Fruit fly (Drosophila melanogaster): ENCODE data around the gene eIF3e.

The eIF3e gene

DNA sequence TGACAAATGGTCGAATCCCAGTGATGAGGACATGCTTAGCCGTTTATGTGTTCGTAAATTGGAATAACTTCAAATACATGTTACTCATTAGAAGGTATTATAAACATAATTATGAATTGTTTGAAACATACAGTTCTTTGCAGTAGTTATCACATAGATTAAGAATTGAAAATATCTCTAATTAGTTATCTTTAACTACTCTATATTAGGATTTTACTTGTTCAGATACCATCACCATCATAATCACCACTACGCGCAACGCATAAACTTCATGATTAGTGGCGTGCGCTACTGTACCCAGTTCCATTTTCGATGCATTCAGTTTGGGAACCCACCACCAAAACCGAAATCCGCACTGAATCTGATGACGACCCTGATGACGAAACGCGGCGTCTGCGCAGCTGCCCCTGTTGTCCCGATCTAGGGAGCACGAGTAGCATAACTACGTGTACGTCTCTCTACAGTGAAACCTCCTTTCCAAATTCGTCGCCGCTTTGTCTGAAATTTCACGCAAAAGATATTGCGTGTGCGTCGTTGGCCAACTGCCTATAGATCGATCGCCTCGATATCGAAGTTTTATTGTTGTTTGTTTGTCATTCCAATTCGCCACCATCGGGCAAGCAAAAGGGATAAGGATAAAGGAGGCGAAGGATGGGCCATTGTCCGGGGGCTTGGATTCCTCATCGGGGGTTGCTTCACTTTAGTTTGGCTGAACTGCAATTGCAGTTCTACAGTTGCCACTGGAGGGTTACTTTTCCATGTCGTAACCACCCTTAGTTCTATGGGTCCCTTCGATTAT, 42.6 kb downstream of the eIF3e start (continued):
- TF ChIP-seq grau (tag; optimal IDR thresholded peaks at IDR 0.05), result peak; percentile 94
- peak; percentile 22 for TF ChIP-seq Sox100B (GFP tag; optimal IDR thresholded peaks at IDR 0.05)
- TF ChIP-seq CG4424 (GFP tag; optimal IDR thresholded peaks at IDR 0.05), result peak; percentile 25
- TF ChIP-seq CG10959 (GFP tag; IDR thresholded peaks at IDR 0.05), result 0 out of 2 replicates have a peak, but pooled peaks have one; percentile 23
- TF ChIP-seq CG2678 (tag; optimal IDR thresholded peaks at IDR 0.05), result peak; percentile 36
- TF ChIP-seq CG2889 (GFP tag; IDR thresholded peaks at IDR 0.05), result no peak
- peak; percentile 19 for TF ChIP-seq nerfin-1 (tag; optimal IDR thresholded peaks at IDR 0.05)
- TF ChIP-seq fd96Cb (tag; optimal IDR thresholded peaks at IDR 0.05), result peak; percentile 13
- no peak for TF ChIP-seq bigmax (GFP tag; optimal IDR thresholded peaks at IDR 0.05)
- no peak for TF ChIP-seq tgo (GFP tag; IDR thresholded peaks at IDR 0.05)
- peak; percentile 56 for TF ChIP-seq HLHmδ (GFP tag; optimal IDR thresholded peaks at IDR 0.05)
- 0 out of 3 replicates have a peak, but pooled peaks have one; percentile 37 for TF ChIP-seq CG17361 (GFP tag; IDR thresholded peaks at IDR 0.05)
- peak; percentile 26 for TF ChIP-seq gem (tag; optimal IDR thresholded peaks at IDR 0.05)
- peak; percentile 63 for TF ChIP-seq CG9727 (GFP tag; optimal IDR thresholded peaks at IDR 0.05)
- peak; percentile 72 for TF ChIP-seq CG18262 (tag; optimal IDR thresholded peaks at IDR 0.05)
- no peak for TF ChIP-seq CG6254 (GFP tag; optimal IDR thresholded peaks at IDR 0.05)
- no peak for TF ChIP-seq CG6654 (GFP tag; optimal IDR thresholded peaks at IDR 0.05)
- no peak for TF ChIP-seq pho (GFP tag; optimal IDR thresholded peaks at IDR 0.05)
- TF ChIP-seq slou (GFP tag; optimal IDR thresholded peaks at IDR 0.05), result no peak
- no peak for TF ChIP-seq HLH54F (GFP tag; optimal IDR thresholded peaks at IDR 0.05)
- peak; percentile 51 for TF ChIP-seq Blimp-1 (GFP tag; optimal IDR thresholded peaks at IDR 0.05)
- peak; percentile 94 for TF ChIP-seq sens (GFP tag)
- no peak for TF ChIP-seq sisA (GFP tag; IDR thresholded peaks at IDR 0.05)
- no peak for TF ChIP-seq mirr (GFP tag; optimal IDR thresholded peaks at IDR 0.05)
- peak; percentile 66 for TF ChIP-seq Xrp1 (GFP tag; IDR thresholded peaks at IDR 0.05)

DNA sequence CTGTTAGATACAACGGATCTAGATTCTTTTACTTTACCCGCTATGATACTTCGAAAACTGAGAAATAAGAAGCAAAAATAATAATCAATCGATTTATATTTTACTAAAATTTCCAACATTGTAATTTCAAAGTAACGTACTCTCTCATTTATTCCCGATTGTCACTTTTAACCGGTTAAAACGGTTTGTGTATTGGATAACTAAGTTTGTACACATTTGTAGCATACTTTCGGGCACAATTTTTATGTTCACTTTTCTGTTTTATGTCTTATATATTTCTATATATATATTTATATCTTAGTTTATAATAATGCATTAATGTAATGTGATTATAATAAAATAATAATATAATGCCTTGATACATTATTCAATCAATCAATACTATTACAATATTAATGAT, 45.1 kb downstream of the eIF3e start:
- peak; percentile 51 for TF ChIP-seq pita (GFP tag; optimal IDR thresholded peaks at IDR 0.05)
- TF ChIP-seq CTCF (GFP tag; optimal IDR thresholded peaks at IDR 0.05), result peak; percentile 54
- TF ChIP-seq gro (GFP tag; optimal IDR thresholded peaks at IDR 0.05), result no peak
- peak; percentile 41 for TF ChIP-seq stwl (tag; optimal IDR thresholded peaks at IDR 0.05)
